Worm (Caenorhabditis elegans) whole organism, L4 larva: ENCODE results near the gene T05C1.3.
A peak's percentile ranks its signal among the peaks of the same experiment; 100 is the strongest.

Experiments used
- Y48G9A.11 ChIP-seq: fragments of 200-800 bp; sonication (Bioruptor generic); IDR thresholded peaks from 2 replicates; pipeline ENCODE4 v1.3.6; 2022; ENCODE audit warnings: missing genetic modification reagents, missing genetic modification characterization, missing compliant biosample characterization
- Y5F2A.4 ChIP-seq: fragments of 200-800 bp; sonication (Bioruptor generic); optimal IDR thresholded peaks from 2 replicates; lab custom pipeline; 2018; ENCODE audit warnings: mild to moderate bottlenecking, missing genetic modification characterization, missing compliant biosample characterization
- ZK337.2 ChIP-seq: fragments of 200-800 bp; sonication (Bioruptor generic); IDR thresholded peaks from 2 replicates; pipeline ENCODE4 v1.3.6; 2022; ENCODE audit warnings: missing genetic modification reagents, missing genetic modification characterization, missing compliant biosample characterization
- aha-1 ChIP-seq: fragments of 150-350 bp; peaks from one replicate; lab custom pipeline; 2014; ENCODE audit warnings: missing biosample characterization, missing genetic modification characterization
- ama-1 ChIP-seq: fragments of 150-350 bp; optimal IDR thresholded peaks from 2 replicates; lab custom pipeline; 2014; ENCODE audit warnings: inconsistent platforms, mixed read lengths
- ceh-20 ChIP-seq: fragments of 200-800 bp; sonication (Bioruptor generic); IDR thresholded peaks from 2 replicates; pipeline ENCODE4 v1.3.6; 2022; ENCODE audit warnings: missing genetic modification reagents, missing genetic modification characterization, missing compliant biosample characterization
- ceh-28 ChIP-seq: fragments of 150-350 bp; optimal IDR thresholded peaks from 2 replicates; lab custom pipeline; 2014; ENCODE audit warnings: missing biosample characterization, missing genetic modification reagents, missing genetic modification characterization
- ctbp-1 ChIP-seq: fragments of 200-800 bp; sonication (Bioruptor generic); IDR thresholded peaks from 2 replicates; pipeline ENCODE4 v1.3.6; 2022; ENCODE audit warnings: missing genetic modification reagents, missing genetic modification characterization, missing compliant biosample characterization
- daf-16 ChIP-seq, 3 experiments: sonication (generic microtip); optimal IDR thresholded peaks; 2 replicates each; lab custom pipeline; 2016 to 2017; ENCODE audit warnings: missing genetic modification characterization in 3 of 3, missing genetic modification reagents in 3 of 3, mild to moderate bottlenecking in 2 of 3, missing compliant biosample characterization in 2 of 3, missing biosample characterization in 1 of 3, moderate library complexity in 1 of 3
- daf-19 ChIP-seq: fragments of 200-800 bp; sonication (Bioruptor generic); conservative IDR thresholded peaks from 2 replicates; pipeline ENCODE4 v1.3.6; 2022; ENCODE audit warnings: missing genetic modification characterization, missing compliant biosample characterization
- dmd-8 ChIP-seq: fragments of 200-800 bp; sonication (Bioruptor generic); IDR thresholded peaks from 2 replicates; pipeline ENCODE4 v1.3.6; 2022; ENCODE audit warnings: missing genetic modification characterization, missing compliant biosample characterization
- dpl-1 ChIP-seq: fragments of 150-350 bp; optimal IDR thresholded peaks from 2 replicates; lab custom pipeline; 2014; ENCODE audit warnings: missing biosample characterization, missing genetic modification reagents, missing genetic modification characterization
- gei-8 ChIP-seq: fragments of 200-800 bp; sonication (Bioruptor generic); optimal IDR thresholded peaks from 2 replicates; lab custom pipeline; 2018; ENCODE audit warnings: mild to moderate bottlenecking, missing genetic modification characterization, missing compliant biosample characterization
- hlh-11 ChIP-seq: fragments of 200-800 bp; sonication (Bioruptor generic); optimal IDR thresholded peaks from 2 replicates; lab custom pipeline; 2018; ENCODE audit warnings: mild to moderate bottlenecking, missing genetic modification characterization, missing compliant biosample characterization
- hlh-30 ChIP-seq: sonication (generic microtip); optimal IDR thresholded peaks from 2 replicates; lab custom pipeline; 2017; ENCODE audit warnings: antibody characterized with exemption, mild to moderate bottlenecking, missing genetic modification characterization, missing compliant biosample characterization; ENCODE audit not compliant: insufficient read depth
- jun-1 ChIP-seq: fragments of 150-350 bp; optimal IDR thresholded peaks from 2 replicates; lab custom pipeline; 2014; ENCODE audit warnings: missing biosample characterization, missing genetic modification reagents, missing genetic modification characterization
- lim-7 ChIP-seq: fragments of 200-800 bp; sonication (Bioruptor generic); IDR thresholded peaks from 2 replicates; pipeline ENCODE4 v1.3.6; 2022; ENCODE audit warnings: missing genetic modification characterization, missing compliant biosample characterization
- lin-1 ChIP-seq: fragments of 200-800 bp; sonication (Bioruptor generic); IDR thresholded peaks from 2 replicates; pipeline ENCODE4 v1.3.6; 2022; ENCODE audit warnings: missing genetic modification reagents, missing genetic modification characterization, missing compliant biosample characterization
- lir-3 ChIP-seq: sonication (generic microtip); optimal IDR thresholded peaks from 2 replicates; lab custom pipeline; 2016; ENCODE audit warnings: mild to moderate bottlenecking, missing genetic modification characterization, missing compliant biosample characterization
- lsy-2 ChIP-seq, 2 experiments: fragments of 150-350 bp in 1 of 2; sonication (generic microtip) in 1 of 2; optimal IDR thresholded peaks; 2 replicates each; lab custom pipeline; 2014 to 2017; ENCODE audit warnings: missing biosample characterization in 2 of 2, missing genetic modification characterization in 2 of 2
- madf-9 ChIP-seq: fragments of 200-800 bp; sonication (Bioruptor generic); conservative IDR thresholded peaks from 2 replicates; pipeline ENCODE4 v1.3.6; 2022; ENCODE audit warnings: missing genetic modification reagents, missing genetic modification characterization, missing compliant biosample characterization
- mdl-1 ChIP-seq, 2 experiments: fragments of 150-350 bp in 1 of 2; sonication (generic microtip) in 1 of 2; optimal IDR thresholded peaks; 2 replicates each; lab custom pipeline; 2014 to 2017; ENCODE audit warnings: missing biosample characterization in 2 of 2, missing genetic modification characterization in 2 of 2
- mdt-29 ChIP-seq: fragments of 200-800 bp; sonication (Bioruptor generic); IDR thresholded peaks from 2 replicates; pipeline ENCODE4 v1.3.6; 2022; ENCODE audit warnings: missing genetic modification reagents, missing genetic modification characterization, missing compliant biosample characterization
- mes-2 ChIP-seq: sonication (generic microtip); optimal IDR thresholded peaks from 2 replicates; lab custom pipeline; 2016; ENCODE audit warnings: missing genotype, mild to moderate bottlenecking, missing genetic modification characterization, missing compliant biosample characterization; ENCODE audit not compliant: poor library complexity, severe bottlenecking
- mxl-3 ChIP-seq: fragments of 200-800 bp; sonication (Bioruptor generic); optimal IDR thresholded peaks from 2 replicates; lab custom pipeline; 2018; ENCODE audit warnings: mild to moderate bottlenecking, missing genetic modification characterization, missing compliant biosample characterization
- nhr-10 ChIP-seq: fragments of 150-350 bp; optimal IDR thresholded peaks from 2 replicates; lab custom pipeline; 2014; ENCODE audit warnings: missing biosample characterization, missing genetic modification characterization
- nhr-102 ChIP-seq: sonication (generic microtip); optimal IDR thresholded peaks from 2 replicates; lab custom pipeline; 2016; ENCODE audit warnings: mild to moderate bottlenecking, missing genetic modification characterization, moderate library complexity, missing compliant biosample characterization
- nhr-11 ChIP-seq: fragments of 150-350 bp; optimal IDR thresholded peaks from 2 replicates; lab custom pipeline; 2014; ENCODE audit warnings: missing biosample characterization, missing genetic modification characterization
- nhr-111 ChIP-seq: fragments of 200-800 bp; sonication (Bioruptor generic); optimal IDR thresholded peaks from 2 replicates; lab custom pipeline; 2018; ENCODE audit warnings: mild to moderate bottlenecking, missing genetic modification characterization, missing compliant biosample characterization
- nhr-48 ChIP-seq: sonication (generic microtip); optimal IDR thresholded peaks from 2 replicates; lab custom pipeline; 2016; ENCODE audit warnings: mild to moderate bottlenecking, missing genetic modification characterization, missing compliant biosample characterization
- php-3 ChIP-seq: fragments of 200-800 bp; sonication (Bioruptor generic); IDR thresholded peaks from 2 replicates; pipeline ENCODE4 v1.3.6; 2022; ENCODE audit warnings: missing genetic modification reagents, missing genetic modification characterization, missing compliant biosample characterization
- pqm-1 ChIP-seq: sonication (generic microtip); optimal IDR thresholded peaks from 2 replicates; lab custom pipeline; 2017; ENCODE audit warnings: missing biosample characterization, missing genetic modification characterization
- rbr-2 ChIP-seq: sonication (generic microtip); optimal IDR thresholded peaks from 2 replicates; lab custom pipeline; 2016; ENCODE audit warnings: missing genotype, missing genetic modification characterization, missing compliant biosample characterization
- saeg-2 ChIP-seq: fragments of 200-800 bp; sonication (Bioruptor generic); IDR thresholded peaks from 2 replicates; pipeline ENCODE4 v1.3.6; 2022; ENCODE audit warnings: missing genetic modification reagents, missing genetic modification characterization, missing compliant biosample characterization
- sdz-12 ChIP-seq: fragments of 200-800 bp; sonication (Bioruptor generic); optimal IDR thresholded peaks from 2 replicates; lab custom pipeline; 2018; ENCODE audit warnings: mild to moderate bottlenecking, missing genetic modification characterization, missing compliant biosample characterization
- spr-1 ChIP-seq: sonication (generic microtip); optimal IDR thresholded peaks from 2 replicates; lab custom pipeline; 2016; ENCODE audit warnings: mild to moderate bottlenecking, missing genetic modification characterization, missing compliant biosample characterization
- tra-1 ChIP-seq: fragments of 200-800 bp; sonication (Bioruptor generic); IDR thresholded peaks from 2 replicates; pipeline ENCODE4 v1.3.6; 2022; ENCODE audit warnings: missing genetic modification reagents, missing genetic modification characterization, missing compliant biosample characterization
- unc-130 ChIP-seq: sonication (generic microtip); optimal IDR thresholded peaks from 2 replicates; lab custom pipeline; 2016; ENCODE audit warnings: missing genetic modification reagents, missing genetic modification characterization, missing compliant biosample characterization
- unc-62 ChIP-seq, 3 experiments: fragments of 150-350 bp in 1 of 3; sonication (generic microtip); optimal IDR thresholded peaks in 2 of 3; peaks in 1 of 3; 1 replicate in 1 of 3; 2 replicates in 2 of 3; lab custom pipeline; 2014 to 2017; ENCODE audit warnings: missing biosample characterization in 3 of 3, missing genetic modification characterization in 3 of 3, missing genetic modification reagents in 3 of 3, missing genotype in 1 of 3
- vab-7 ChIP-seq: fragments of 200-800 bp; sonication (Bioruptor generic); IDR thresholded peaks from 2 replicates; pipeline ENCODE4 v1.3.6; 2022; ENCODE audit warnings: missing genetic modification reagents, missing genetic modification characterization, missing compliant biosample characterization
- zfp-3 ChIP-seq: fragments of 200-800 bp; sonication (Bioruptor generic); conservative IDR thresholded peaks from 2 replicates; pipeline ENCODE4 v1.3.6; 2022; ENCODE audit warnings: missing genetic modification reagents, missing genetic modification characterization, missing compliant biosample characterization

T05C1.3 gene

ce11 chrII:4494532-4494931, 5.3 kb upstream of the T05C1.3 start:
- TF ChIP-seq madf-9 (GFP tag; lab: Robert Waterston, UW) (no peak), Y48G9A.11 (GFP tag; lab: Robert Waterston, UW) (no peak), ctbp-1 (GFP tag; lab: Robert Waterston, UW) (0 out of 2 replicates have a peak, but pooled peaks have one; percentile 35), rbr-2 (no peak), nhr-11 (tag; lab: Kevin White, UChicago) (peak; percentile 60), dpl-1 (GFP tag; lab: Kevin White, UChicago) (no peak), hlh-30 (tag; lab: Kevin White, UChicago) (peak; percentile 15), nhr-111 (GFP tag; lab: Kevin White, UChicago) (no peak), lim-7 (no peak), nhr-48 (tag; lab: Kevin White, UChicago) (no peak), aha-1 (tag; lab: Kevin White, UChicago) (no peak), lsy-2 (tag; optimal IDR thresholded peaks at IDR 0.05; lab: Kevin White, UChicago) (peak in 1 of 2 experiments; percentile 7), sdz-12 (GFP tag; lab: Kevin White, UChicago) (no peak), mxl-3 (GFP tag; lab: Kevin White, UChicago) (no peak), daf-16 (GFP tag; optimal IDR thresholded peaks at IDR 0.05; lab: Kevin White, UChicago) (peak in 1 of 2 experiments; percentile 49), daf-16 (tag; optimal IDR thresholded peaks at IDR 0.05; lab: Kevin White, UChicago) (no peak), daf-19 (GFP tag; lab: Robert Waterston, UW) (0 out of 2 replicates have a peak, but pooled peaks have one; percentile 30), nhr-10 (no peak), gei-8 (GFP tag; lab: Kevin White, UChicago) (no peak), mes-2 (tag; lab: Kevin White, UChicago) (no peak), tra-1 (GFP tag; lab: Robert Waterston, UW) (no peak), unc-130 (GFP tag; lab: Kevin White, UChicago) (no peak), saeg-2 (GFP tag; lab: Robert Waterston, UW) (no peak), hlh-11 (tag; lab: Kevin White, UChicago) (peak; percentile 56), ceh-28 (tag; lab: Kevin White, UChicago) (no peak), Y5F2A.4 (no peak), nhr-102 (tag; lab: Kevin White, UChicago) (no peak), jun-1 (tag; lab: Kevin White, UChicago) (no peak), mdl-1 (tag; optimal IDR thresholded peaks at IDR 0.05; lab: Kevin White, UChicago) (no peak), lin-1 (no peak), ZK337.2 (GFP tag; lab: Robert Waterston, UW) (no peak), ama-1 (no peak), zfp-3 (GFP tag; lab: Robert Waterston, UW) (no peak), ceh-20 (no peak), mdt-29 (GFP tag; lab: Robert Waterston, UW) (no peak), pqm-1 (tag; lab: Kevin White, UChicago) (no peak), lir-3 (no peak)

ce11 chrII:4490729-4491128, 1.5 kb upstream of the T05C1.3 start, which contains the start of gene T05C1.5:
T05C1.5 (minus strand) TSS chrII:4490829.
- TF ChIP-seq dmd-8 (GFP tag; lab: Robert Waterston, UW), result no peak
- no peak for TF ChIP-seq spr-1 (tag; lab: Kevin White, UChicago)
- TF ChIP-seq, all 104 proteins: peak for 0

DNA sequence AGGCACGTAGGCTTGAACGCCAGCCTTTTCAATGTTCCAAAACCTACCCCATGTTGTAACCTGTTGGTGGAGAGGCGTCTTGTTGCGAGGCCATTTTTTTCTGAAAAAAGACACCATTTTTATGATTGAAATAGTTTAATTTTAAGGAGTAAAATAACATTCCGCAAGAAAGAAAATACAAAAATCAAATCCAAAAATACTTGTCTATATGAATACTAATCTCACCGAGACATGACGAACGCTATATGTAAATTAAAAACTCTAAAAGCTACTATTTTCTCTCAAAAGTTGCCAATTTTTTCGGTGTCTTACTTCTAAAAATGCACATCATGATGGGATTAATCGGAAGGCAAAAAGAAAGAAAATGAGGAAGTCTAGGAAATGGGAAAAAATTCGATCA, 7.2 kb downstream of the T05C1.3 start, which contains the start of gene T05C1.2:
T05C1.2 (minus strand) TSS at position 101 of the 400 bp plus-strand sequence.
- TF ChIP-seq unc-62 (GFP tag; optimal IDR thresholded peaks at IDR 0.05 in 1 of 2; lab: Kevin White, UChicago), result peak in 1 of 2 experiments; percentile 37
- no peak for TF ChIP-seq unc-62 (tag; optimal IDR thresholded peaks at IDR 0.05; lab: Kevin White, UChicago)
- TF ChIP-seq vab-7 (GFP tag; lab: Robert Waterston, UW), result no peak
- TF ChIP-seq unc-130 (GFP tag; lab: Kevin White, UChicago), result no peak
- TF ChIP-seq php-3 (GFP tag; lab: Robert Waterston, UW), result no peak
